Worm (Caenorhabditis elegans): ENCODE data around the gene inpp-1.

DNA sequence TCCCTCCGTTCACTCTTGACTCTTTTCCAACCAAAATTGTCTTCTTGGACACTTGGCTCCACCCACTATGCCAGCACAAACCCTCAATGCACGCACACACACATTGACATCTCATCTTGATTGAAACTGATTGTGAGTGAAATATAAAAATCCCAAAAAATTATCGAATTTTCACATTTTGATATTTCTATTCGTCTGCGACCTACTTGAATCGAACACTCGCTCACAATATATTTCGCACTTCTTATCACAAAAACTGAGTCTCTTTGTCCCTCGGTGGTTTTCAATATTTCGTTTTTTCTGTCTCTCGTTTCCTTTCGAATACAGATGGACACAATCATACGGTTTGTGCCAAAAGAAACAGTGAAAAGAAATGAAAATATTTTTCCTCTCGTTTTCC is 46.4 kb upstream of the inpp-1 start:
- TF ChIP-seq zag-1 (tag; optimal IDR thresholded peaks at IDR 0.05) (no peak), mdl-1 (tag; optimal IDR thresholded peaks at IDR 0.05) (no peak)

Data from whole organism, L3 larva.